Fruit fly (Drosophila melanogaster): ENCODE results near the gene QIL1.

- TF ChIP-seq cyc (GFP tag; optimal IDR thresholded peaks at IDR 0.05): no peak
- no peak for TF ChIP-seq CG8119 (GFP tag; IDR thresholded peaks at IDR 0.05)
- TF ChIP-seq CG6276 (GFP tag; optimal IDR thresholded peaks at IDR 0.05): no peak
- TF ChIP-seq salr (GFP tag; optimal IDR thresholded peaks at IDR 0.05): no peak
- TF ChIP-seq CG31627 (GFP tag; optimal IDR thresholded peaks at IDR 0.05): no peak
- no peak for TF ChIP-seq pdm3 (GFP tag; optimal IDR thresholded peaks at IDR 0.05)
- no peak for TF ChIP-seq CG7368 (GFP tag; optimal IDR thresholded peaks at IDR 0.05)
- no peak for TF ChIP-seq Hr4 (GFP tag; optimal IDR thresholded peaks at IDR 0.05)
- no peak for TF ChIP-seq Gug (GFP tag; IDR thresholded peaks at IDR 0.05)
- TF ChIP-seq Met (GFP tag; optimal IDR thresholded peaks at IDR 0.05): no peak
- TF ChIP-seq CG3032 (tag; optimal IDR thresholded peaks at IDR 0.05): no peak
Measured at dm6 chr3L:17486130-17486529, 20.4 kb downstream of the QIL1 start, which contains the start of gene CG6333.

All from whole organism, prepupa.